Worm (Caenorhabditis elegans) whole organism, young adult: ENCODE results near the gene epic-3.

Source experiments
- F22D6.2 ChIP-seq: sonication (generic microtip); optimal IDR thresholded peaks from 2 replicates; lab custom pipeline; 2016; ENCODE audit warnings: mild to moderate bottlenecking, missing genetic modification characterization, missing compliant biosample characterization
- egl-44 ChIP-seq: fragments of 200-800 bp; sonication (Bioruptor generic); IDR thresholded peaks from 2 replicates; pipeline ENCODE4 v1.3.6; 2022; ENCODE audit warnings: missing genetic modification reagents, missing genetic modification characterization, missing compliant biosample characterization
- let-607 ChIP-seq, 2 experiments: fragments of 200-800 bp in 1 of 2; sonication (Bioruptor generic) in 1 of 2; sonication (generic microtip) in 1 of 2; optimal IDR thresholded peaks; 2 replicates each; lab custom pipeline; 2016 to 2018; ENCODE audit warnings: mild to moderate bottlenecking in 2 of 2, missing compliant biosample characterization in 2 of 2, missing genetic modification characterization in 2 of 2, moderate library complexity in 2 of 2, missing genotype in 1 of 2
- madf-8 ChIP-seq: fragments of 200-800 bp; sonication (Bioruptor generic); conservative IDR thresholded peaks from 2 replicates; pipeline ENCODE4 v1.3.6; 2022; ENCODE audit warnings: missing genetic modification reagents, missing genetic modification characterization, missing compliant biosample characterization
- snpc-4 ChIP-seq, 5 experiments: fragments of 150-350 bp in 1 of 5; sonication (generic microtip) in 4 of 5; optimal IDR thresholded peaks; 2 replicates each; lab custom pipeline; 2014 to 2018; ENCODE audit warnings: missing genetic modification characterization in 5 of 5, missing biosample characterization in 3 of 5, antibody characterized with exemption in 2 of 5, mild to moderate bottlenecking in 2 of 5, missing compliant biosample characterization in 2 of 5, missing genotype in 2 of 5, moderate library complexity in 2 of 5, missing genetic modification reagents in 1 of 5
- tbp1 ChIP-seq: fragments of 200-800 bp; sonication (Bioruptor generic); optimal IDR thresholded peaks from 2 replicates; lab custom pipeline; 2018; ENCODE audit warnings: mild to moderate bottlenecking, missing genetic modification characterization, missing compliant biosample characterization
- xnd-1 ChIP-seq: sonication (generic microtip); optimal IDR thresholded peaks from 2 replicates; lab custom pipeline; 2016; ENCODE audit warnings: missing genotype, missing genetic modification reagents, missing genetic modification characterization, missing compliant biosample characterization

ce11 chrIV:1745453-1746051 is 21.4 kb upstream of the epic-3 start, which contains the start of the genes Y41D4A.6 and Y41D4A.4:
- TF ChIP-seq tbp1 (GFP tag; lab: Kevin White, UChicago) = peak; percentile 60
- TF ChIP-seq madf-8 (GFP tag; lab: Robert Waterston, UW) = no peak
- TF ChIP-seq snpc-4 (GFP tag; optimal IDR thresholded peaks at IDR 0.05; lab: Kevin White, UChicago) = no peak
- peak; percentile 22 to 66 (median 58) for TF ChIP-seq snpc-4 (tag; optimal IDR thresholded peaks at IDR 0.05; lab: Kevin White, UChicago)
- no peak for TF ChIP-seq F22D6.2
- no peak for TF ChIP-seq egl-44
- TF ChIP-seq let-607 (tag; optimal IDR thresholded peaks at IDR 0.05; lab: Kevin White, UChicago) = peak; percentile 39 to 83
- no peak for TF ChIP-seq xnd-1 (tag; lab: Kevin White, UChicago)
